Worm (Caenorhabditis elegans) whole organism, midembryonic: ENCODE measurements around the gene asp-13.

Experiments used
- T22C8.4 ChIP-seq: fragments of 200-800 bp; sonication (Bioruptor generic); IDR thresholded peaks from 2 replicates; pipeline ENCODE4 v1.3.6; 2022; ENCODE audit warnings: missing genetic modification characterization, missing compliant biosample characterization
- ref-1 ChIP-seq: fragments of 200-800 bp; sonication (Bioruptor generic); conservative IDR thresholded peaks from 2 replicates; pipeline ENCODE4 v1.3.6; 2022; ENCODE audit warnings: missing genetic modification reagents, missing genetic modification characterization, missing compliant biosample characterization
- ztf-29 ChIP-seq: fragments of 200-800 bp; sonication (Bioruptor generic); IDR thresholded peaks from 2 replicates; pipeline ENCODE4 v1.3.6; 2022; ENCODE audit warnings: missing genetic modification reagents, missing genetic modification characterization, missing compliant biosample characterization

ce11 chrV:8677193-8677592, 34.2 kb upstream of the asp-13 start, which contains the start of gene ZC190.6:
- TF ChIP-seq ref-1 (no peak), T22C8.4 (GFP tag; lab: Robert Waterston, UW) (no peak), ztf-29 (GFP tag; lab: Robert Waterston, UW) (no peak)
